ENCODE assay signal across 7 worm cellular contexts in genomic region chrII:4935518-4935917, ce11.
TF ChIP-seq lines count a peak whose summit lies in the region.

ZK546.5 (plus strand) TSS chrII:4935818.

TF ChIP-seq in whole organism, L1 larva, 84 proteins besides CTCF, POLR2A, EP300 and RAD21:
- TF ChIP-seq efl-1 (optimal IDR thresholded peaks at IDR 0.05; lab: Kevin White, UChicago) (peak; percentile 10 to 33), efl-1 (GFP tag; optimal IDR thresholded peaks at IDR 0.05 in 1 of 2; lab: Kevin White, UChicago) (peak in 1 of 2 experiments; percentile 23), nhr-11 (tag; optimal IDR thresholded peaks at IDR 0.05; lab: Kevin White, UChicago) (no peak), jun-1 (tag; optimal IDR thresholded peaks at IDR 0.05; lab: Kevin White, UChicago) (no peak), dpl-1 (GFP tag; optimal IDR thresholded peaks at IDR 0.05; lab: Kevin White, UChicago) (peak in 1 of 3 experiments; percentile 16), lin-35 (GFP tag; optimal IDR thresholded peaks at IDR 0.05; lab: Kevin White, UChicago) (peak in 1 of 2 experiments; percentile 29), lsy-2 (tag; optimal IDR thresholded peaks at IDR 0.05; lab: Kevin White, UChicago) (peak in 1 of 2 experiments; percentile 36)
TF ChIP-seq in whole organism, L1 larva: peak in this region for 4.

TF ChIP-seq in whole organism, L2 larva, 48 proteins besides CTCF, POLR2A, EP300 and RAD21:
- TF ChIP-seq unc-55 (GFP tag; optimal IDR thresholded peaks at IDR 0.05; lab: Kevin White, UChicago): peak; percentile 18
- no peak for TF ChIP-seq gmeb-1 (tag; optimal IDR thresholded peaks at IDR 0.05; lab: Kevin White, UChicago)
- no peak for TF ChIP-seq mdl-1 (tag; optimal IDR thresholded peaks at IDR 0.05; lab: Kevin White, UChicago)
- TF ChIP-seq unc-39 (tag; optimal IDR thresholded peaks at IDR 0.05; lab: Kevin White, UChicago): no peak
- peak; percentile 34 for TF ChIP-seq C34F6.9 (tag; optimal IDR thresholded peaks at IDR 0.05; lab: Kevin White, UChicago)
- no peak for TF ChIP-seq F13H6.1 (tag; optimal IDR thresholded peaks at IDR 0.05; lab: Kevin White, UChicago)
- no peak for TF ChIP-seq elt-3 (tag; optimal IDR thresholded peaks at IDR 0.05; lab: Kevin White, UChicago)
- TF ChIP-seq unc-62 (GFP tag; optimal IDR thresholded peaks at IDR 0.05; lab: Kevin White, UChicago): no peak
- no peak for TF ChIP-seq lin-39 (tag; optimal IDR thresholded peaks at IDR 0.05; lab: Kevin White, UChicago)
- TF ChIP-seq skn-1 (tag; optimal IDR thresholded peaks at IDR 0.05; lab: Kevin White, UChicago): no peak
- no peak for TF ChIP-seq alr-1 (tag; optimal IDR thresholded peaks at IDR 0.05; lab: Kevin White, UChicago)
- TF ChIP-seq mbf-1 (tag; optimal IDR thresholded peaks at IDR 0.05; lab: Kevin White, UChicago): no peak
- no peak for TF ChIP-seq peb-1 (tag; optimal IDR thresholded peaks at IDR 0.05; lab: Kevin White, UChicago)

TF ChIP-seq in whole organism, L3 larva, 47 proteins besides CTCF, POLR2A, EP300 and RAD21:
- TF ChIP-seq R02D3.7 (tag; optimal IDR thresholded peaks at IDR 0.05; lab: Kevin White, UChicago) (no peak), nhr-76 (tag; optimal IDR thresholded peaks at IDR 0.05; lab: Kevin White, UChicago) (no peak), egl-27 (tag; optimal IDR thresholded peaks at IDR 0.05; lab: Kevin White, UChicago) (no peak), eor-1 (tag; optimal IDR thresholded peaks at IDR 0.05; lab: Kevin White, UChicago) (no peak), aly-2 (tag; optimal IDR thresholded peaks at IDR 0.05; lab: Kevin White, UChicago) (no peak), elt-3 (tag; optimal IDR thresholded peaks at IDR 0.05; lab: Kevin White, UChicago) (no peak), nhr-23 (tag; optimal IDR thresholded peaks at IDR 0.05; lab: Kevin White, UChicago) (no peak), mdl-1 (tag; optimal IDR thresholded peaks at IDR 0.05; lab: Kevin White, UChicago) (no peak), nfya-1 (tag; optimal IDR thresholded peaks at IDR 0.05; lab: Kevin White, UChicago; ENCODE audit: insufficient read depth) (peak; percentile 36), zag-1 (tag; optimal IDR thresholded peaks at IDR 0.05; lab: Kevin White, UChicago) (no peak), lin-15B (tag; optimal IDR thresholded peaks at IDR 0.05; lab: Kevin White, UChicago) (peak; percentile 1), elt-1 (tag; optimal IDR thresholded peaks at IDR 0.05; lab: Kevin White, UChicago) (no peak), ceh-28 (tag; optimal IDR thresholded peaks at IDR 0.05; lab: Kevin White, UChicago) (no peak), ztf-4 (tag; optimal IDR thresholded peaks at IDR 0.05; lab: Kevin White, UChicago) (no peak), nhr-237 (tag; optimal IDR thresholded peaks at IDR 0.05; lab: Kevin White, UChicago) (no peak)

TF ChIP-seq in whole organism, L4 larva, 104 proteins besides CTCF, POLR2A, EP300 and RAD21:
- TF ChIP-seq aha-1 (tag; lab: Kevin White, UChicago): peak; percentile 24
- TF ChIP-seq lin-38 (GFP tag; IDR thresholded peaks at IDR 0.05; lab: Robert Waterston, UW): peak; percentile 60
- TF ChIP-seq tag-97 (GFP tag; IDR thresholded peaks at IDR 0.05; lab: Robert Waterston, UW): no peak

TF ChIP-seq in whole organism, late embryonic, 69 proteins besides CTCF, POLR2A, EP300 and RAD21:
- TF ChIP-seq hlh-15 (tag; optimal IDR thresholded peaks at IDR 0.05; lab: Kevin White, UChicago) (no peak), ceh-48 (tag; optimal IDR thresholded peaks at IDR 0.05; lab: Kevin White, UChicago) (peak; percentile 25), ceh-19 (GFP tag; optimal IDR thresholded peaks at IDR 0.05; lab: Kevin White, UChicago) (no peak), nhr-11 (tag; optimal IDR thresholded peaks at IDR 0.05; lab: Kevin White, UChicago) (no peak), dve-1 (tag; optimal IDR thresholded peaks at IDR 0.05; lab: Kevin White, UChicago) (no peak), ceh-45 (GFP tag; IDR thresholded peaks at IDR 0.05; lab: Robert Waterston, UW) (no peak), fkh-10 (GFP tag; optimal IDR thresholded peaks at IDR 0.05; lab: Kevin White, UChicago) (no peak), ceh-31 (tag; optimal IDR thresholded peaks at IDR 0.05; lab: Kevin White, UChicago) (no peak), ttx-3 (tag; optimal IDR thresholded peaks at IDR 0.05; lab: Kevin White, UChicago) (no peak), nfya-1 (tag; optimal IDR thresholded peaks at IDR 0.05; lab: Kevin White, UChicago) (no peak), unc-42 (tag; optimal IDR thresholded peaks at IDR 0.05; lab: Kevin White, UChicago) (peak; percentile 60), hlh-6 (tag; optimal IDR thresholded peaks at IDR 0.05; lab: Kevin White, UChicago) (no peak)

TF ChIP-seq in whole organism, mixed stage, embryonic, 35 proteins besides CTCF, POLR2A, EP300 and RAD21:
- peak; percentile 71 for TF ChIP-seq ces-1 (GFP tag; optimal IDR thresholded peaks at IDR 0.05; lab: Kevin White, UChicago)
- peak; percentile 39 for TF ChIP-seq ceh-39 (tag; optimal IDR thresholded peaks at IDR 0.05; lab: Kevin White, UChicago)
- no peak for TF ChIP-seq tbx-8 (GFP tag; optimal IDR thresholded peaks at IDR 0.05; lab: Kevin White, UChicago)

TF ChIP-seq in whole organism, young adult, 124 proteins besides CTCF, POLR2A, EP300 and RAD21:
- TF ChIP-seq mcd-1 (GFP tag; IDR thresholded peaks at IDR 0.05; lab: Robert Waterston, UW) (0 out of 2 replicates have a peak, but pooled peaks have one; percentile 18), F39B2.1 (GFP tag; IDR thresholded peaks at IDR 0.05; lab: Robert Waterston, UW) (no peak)
TF ChIP-seq in whole organism, young adult: peak in this region for 1.
